Worm (Caenorhabditis elegans) whole organism, late embryonic: Measurements from ENCODE around the gene bgnt-1.3.

Source experiments
- ahr-1 ChIP-seq: sonication (generic microtip); optimal IDR thresholded peaks from 2 replicates; lab custom pipeline; 2016; ENCODE audit warnings: missing genetic modification characterization, missing compliant biosample characterization
- ets-4 ChIP-seq: sonication (generic microtip); optimal IDR thresholded peaks from 2 replicates; lab custom pipeline; 2016; ENCODE audit warnings: missing genetic modification characterization, missing compliant biosample characterization
- fax-1 ChIP-seq: sonication (generic microtip); optimal IDR thresholded peaks from 2 replicates; lab custom pipeline; 2016; ENCODE audit warnings: missing genotype, missing genetic modification characterization, missing compliant biosample characterization
- fkh-6 ChIP-seq: sonication (generic microtip); optimal IDR thresholded peaks from 2 replicates; lab custom pipeline; 2016; ENCODE audit warnings: missing genetic modification characterization, missing compliant biosample characterization
- hlh-13 ChIP-seq: fragments of 200-800 bp; sonication (Bioruptor generic); optimal IDR thresholded peaks from 2 replicates; lab custom pipeline; 2018; ENCODE audit warnings: mild to moderate bottlenecking, missing genetic modification characterization, missing compliant biosample characterization
- nfya-1 ChIP-seq: sonication (generic microtip); optimal IDR thresholded peaks from 2 replicates; lab custom pipeline; 2017; ENCODE audit warnings: missing genetic modification characterization, mild to moderate bottlenecking, missing compliant biosample characterization, antibody characterized with exemption, moderate library complexity
- pha-2 ChIP-seq: sonication (generic microtip); optimal IDR thresholded peaks from 2 replicates; lab custom pipeline; 2017; ENCODE audit warnings: mild to moderate bottlenecking, missing genetic modification characterization, missing compliant biosample characterization
- pqm-1 ChIP-seq: sonication (generic microtip); optimal IDR thresholded peaks from 2 replicates; lab custom pipeline; 2016; ENCODE audit warnings: missing genetic modification characterization, missing compliant biosample characterization
- pros-1 ChIP-seq: fragments of 150-350 bp; optimal IDR thresholded peaks from 2 replicates; lab custom pipeline; 2014; ENCODE audit warnings: missing biosample characterization, missing genetic modification reagents, missing genetic modification characterization
- tbx-2 ChIP-seq: sonication (generic microtip); optimal IDR thresholded peaks from 2 replicates; lab custom pipeline; 2016; ENCODE audit warnings: missing genetic modification characterization, missing compliant biosample characterization
- tbx-7 ChIP-seq: sonication (generic microtip); optimal IDR thresholded peaks from 2 replicates; lab custom pipeline; 2016; ENCODE audit warnings: missing genotype, missing genetic modification characterization, missing compliant biosample characterization
- unc-86 ChIP-seq: sonication (generic microtip); optimal IDR thresholded peaks from 2 replicates; lab custom pipeline; 2016; ENCODE audit warnings: missing genetic modification characterization, missing compliant biosample characterization

ce11 chrV:16213323-16213722, 43.0 kb downstream of the bgnt-1.3 start:
- TF ChIP-seq pha-2 (tag; lab: Kevin White, UChicago): no peak
- no peak for TF ChIP-seq hlh-13 (GFP tag; lab: Kevin White, UChicago)
- TF ChIP-seq ets-4 (tag; lab: Kevin White, UChicago): no peak
- TF ChIP-seq pqm-1: no peak
- TF ChIP-seq fkh-6 (tag; lab: Kevin White, UChicago): no peak
- TF ChIP-seq tbx-2: no peak
- TF ChIP-seq unc-86 (tag; lab: Kevin White, UChicago): no peak
- no peak for TF ChIP-seq nfya-1 (tag; lab: Kevin White, UChicago)
- no peak for TF ChIP-seq ahr-1
- no peak for TF ChIP-seq fax-1 (tag; lab: Kevin White, UChicago)
- no peak for TF ChIP-seq pros-1 (tag; lab: Kevin White, UChicago)
- no peak for TF ChIP-seq tbx-7
